Fruit fly (Drosophila melanogaster) whole organism, wandering third instar larva: ENCODE measurements around the gene CG2278.

Experiments used
- Abd-B ChIP-seq: fragments of >200 bp; optimal IDR thresholded peaks from 2 replicates; lab custom pipeline; 2017; ENCODE audit warnings: missing biosample characterization, missing genetic modification characterization
- Dif ChIP-seq: fragments of 200-275, 200-300 bp; sonication (Bioruptor generic); optimal IDR thresholded peaks from 2 replicates; lab custom pipeline; 2018; ENCODE audit warnings: missing biosample characterization, missing genetic modification characterization; ENCODE audit not compliant: partially characterized antibody
- Hnf4 ChIP-seq: fragments of 200-800 bp; sonication (Bioruptor generic); optimal IDR thresholded peaks from 2 replicates; lab custom pipeline; 2016; ENCODE audit warnings: missing biosample characterization, mild to moderate bottlenecking, missing genetic modification characterization
- Myc ChIP-seq: fragments of >200 bp; optimal IDR thresholded peaks from 2 replicates; lab custom pipeline; 2017
- lola ChIP-seq: fragments of >200 bp; optimal IDR thresholded peaks from 2 replicates; lab custom pipeline; 2017; ENCODE audit warnings: missing biosample characterization, missing genetic modification characterization
- pan ChIP-seq: fragments of >200 bp; optimal IDR thresholded peaks from 2 replicates; lab custom pipeline; 2017
- psq ChIP-seq: fragments of 200-800 bp; sonication (Bioruptor generic); optimal IDR thresholded peaks from 3 replicates; lab custom pipeline; 2017; ENCODE audit warnings: missing biosample characterization, mild to moderate bottlenecking, missing genetic modification characterization, moderate library complexity
- usp ChIP-seq: fragments of >200 bp; optimal IDR thresholded peaks from 2 replicates; lab custom pipeline; 2017; ENCODE audit warnings: missing biosample characterization, missing genetic modification characterization

dm6 chrX:8211094-8211730 lies 41.1 kb upstream of the CG2278 start:
- TF ChIP-seq lola (no peak), Myc (lab: Kevin White, UChicago) (no peak), Hnf4 (GFP tag; lab: Kevin White, UChicago) (peak; percentile 1), Abd-B (no peak), pan (no peak), usp (GFP tag; lab: Kevin White, UChicago) (no peak), psq (GFP tag; lab: Kevin White, UChicago) (peak; percentile 9), Dif (no peak)
